Fruit fly (Drosophila melanogaster) whole organism, embryonic: Measurements from ENCODE around the gene Hmr.

Experiments used
- ATbp ChIP-seq: fragments of 200-800 bp; sonication (Bioruptor generic); optimal IDR thresholded peaks from 2 replicates; lab custom pipeline; 2017; ENCODE audit warnings: missing biosample characterization, mild to moderate bottlenecking, missing genetic modification characterization, missing genetic modification reagents
- B-H1 ChIP-seq: fragments of 200-800 bp; sonication (Bioruptor generic); IDR thresholded peaks from 3 replicates; pipeline ENCODE4 v1.3.6; 2022; ENCODE audit warnings: missing biosample characterization, missing genetic modification characterization
- BEAF-32 ChIP-seq: fragments of 200-800 bp; sonication (Bioruptor generic); optimal IDR thresholded peaks from 3 replicates; lab custom pipeline; 2017; ENCODE audit warnings: missing biosample characterization, missing genetic modification characterization, mild to moderate bottlenecking, moderate library complexity, missing genetic modification reagents
- CG10274 ChIP-seq: fragments of 200-800 bp; sonication (Bioruptor generic); optimal IDR thresholded peaks from 3 replicates; lab custom pipeline; 2017; ENCODE audit warnings: missing biosample characterization, mild to moderate bottlenecking, missing genetic modification characterization
- CG14710 ChIP-seq: fragments of 200-800 bp; sonication (Bioruptor generic); optimal IDR thresholded peaks from 3 replicates; lab custom pipeline; 2019; ENCODE audit warnings: missing biosample characterization, mild to moderate bottlenecking, missing genetic modification characterization, moderate library complexity
- CG14965 ChIP-seq: fragments of 200-800 bp; sonication (Bioruptor generic); optimal IDR thresholded peaks from 2 replicates; lab custom pipeline; 2016; ENCODE audit warnings: missing biosample characterization, missing genetic modification characterization, borderline replicate concordance
- CG15011 ChIP-seq: fragments of 200-800 bp; sonication (Bioruptor generic); optimal IDR thresholded peaks from 3 replicates; lab custom pipeline; 2018; ENCODE audit warnings: missing biosample characterization, mild to moderate bottlenecking, missing genetic modification characterization
- CG15601 ChIP-seq: fragments of 200-800 bp; sonication (Bioruptor generic); optimal IDR thresholded peaks from 3 replicates; lab custom pipeline; 2019; ENCODE audit warnings: missing biosample characterization, mild to moderate bottlenecking, missing genetic modification characterization, moderate library complexity
- CG16815 ChIP-seq: fragments of 200-800 bp; sonication (Bioruptor generic); optimal IDR thresholded peaks from 3 replicates; lab custom pipeline; 2017; ENCODE audit warnings: missing biosample characterization, mild to moderate bottlenecking, missing genetic modification characterization
- CG17328 ChIP-seq: fragments of 200-800 bp; sonication (Bioruptor generic); IDR thresholded peaks from 2 replicates; pipeline ENCODE4 v1.3.6; 2022; ENCODE audit warnings: missing biosample characterization, missing genetic modification characterization
- CG17829 ChIP-seq: fragments of 200-800 bp; optimal IDR thresholded peaks from 2 replicates; lab custom pipeline; 2019; ENCODE audit warnings: missing biosample characterization, mild to moderate bottlenecking, missing genetic modification characterization, moderate library complexity
- CG2116 ChIP-seq: fragments of 200-800 bp; sonication (Bioruptor generic); optimal IDR thresholded peaks from 3 replicates; lab custom pipeline; 2018; ENCODE audit warnings: missing biosample characterization, mild to moderate bottlenecking, missing genetic modification characterization
- CG2875 ChIP-seq: fragments of 200-800 bp; sonication (Bioruptor generic); optimal IDR thresholded peaks from 2 replicates; lab custom pipeline; 2017; ENCODE audit warnings: missing biosample characterization, mild to moderate bottlenecking, missing genetic modification characterization, missing genetic modification reagents
- CG30020 ChIP-seq: fragments of 200-800 bp; optimal IDR thresholded peaks from 2 replicates; lab custom pipeline; 2019; ENCODE audit warnings: missing biosample characterization, mild to moderate bottlenecking, missing genetic modification characterization, moderate library complexity
- CG30431 ChIP-seq: fragments of 200-800 bp; sonication (Bioruptor generic); optimal IDR thresholded peaks from 2 replicates; lab custom pipeline; 2017; ENCODE audit warnings: missing biosample characterization, missing genetic modification characterization
- CG31388 ChIP-seq: fragments of 200-800 bp; sonication (Bioruptor generic); optimal IDR thresholded peaks from 2 replicates; lab custom pipeline; 2016; ENCODE audit warnings: missing biosample characterization, missing genetic modification characterization
- CG3281 ChIP-seq: fragments of 200-800 bp; sonication (Bioruptor generic); optimal IDR thresholded peaks from 3 replicates; lab custom pipeline; 2017; ENCODE audit warnings: missing biosample characterization, mild to moderate bottlenecking, missing genetic modification characterization
- CG6765 ChIP-seq: fragments of 200-800 bp; sonication (Bioruptor generic); optimal IDR thresholded peaks from 3 replicates; lab custom pipeline; 2017; ENCODE audit warnings: missing biosample characterization, mild to moderate bottlenecking, missing genetic modification characterization
- CG7928 ChIP-seq: fragments of 200-800 bp; sonication (Bioruptor generic); optimal IDR thresholded peaks from 2 replicates; lab custom pipeline; 2017; ENCODE audit warnings: missing biosample characterization, mild to moderate bottlenecking, missing genetic modification characterization
- CG9609 ChIP-seq: fragments of 200-800 bp; sonication (Bioruptor generic); optimal IDR thresholded peaks from 3 replicates; lab custom pipeline; 2016; ENCODE audit warnings: missing biosample characterization, missing genetic modification characterization
- CG9817 ChIP-seq: fragments of 200-800 bp; sonication (Bioruptor generic); optimal IDR thresholded peaks from 2 replicates; lab custom pipeline; 2018; ENCODE audit warnings: missing biosample characterization, mild to moderate bottlenecking, missing genetic modification characterization, moderate library complexity
- CG9932 ChIP-seq: fragments of 200-800 bp; sonication (Bioruptor generic); IDR thresholded peaks from 2 replicates; pipeline ENCODE4 v1.3.6; 2022; ENCODE audit warnings: missing biosample characterization, missing genetic modification characterization
- CTCF ChIP-seq: fragments of 200-800 bp; sonication (Bioruptor generic); optimal IDR thresholded peaks from 2 replicates; lab custom pipeline; 2017; ENCODE audit warnings: missing biosample characterization, mild to moderate bottlenecking, missing genetic modification characterization, moderate library complexity
- Dref ChIP-seq: fragments of 200-800 bp; sonication (Bioruptor generic); IDR thresholded peaks from 2 replicates; pipeline ENCODE4 v1.3.6; 2022; ENCODE audit warnings: missing biosample characterization, missing genetic modification characterization
- Drgx ChIP-seq: fragments of 200-800 bp; sonication (Bioruptor generic); IDR thresholded peaks from 2 replicates; pipeline ENCODE4 v1.3.6; 2022; ENCODE audit warnings: missing biosample characterization, missing genetic modification characterization
- HLH4C ChIP-seq: fragments of 200-800 bp; sonication (Bioruptor generic); IDR thresholded peaks from 3 replicates; pipeline ENCODE4 v1.3.6; 2022; ENCODE audit warnings: missing biosample characterization, missing genetic modification characterization; ENCODE audit not compliant: partially characterized antibody
- Hey ChIP-seq: fragments of 200-800 bp; sonication (Bioruptor generic); optimal IDR thresholded peaks from 3 replicates; lab custom pipeline; 2018; ENCODE audit warnings: missing biosample characterization, mild to moderate bottlenecking, missing genetic modification characterization
- MBD-R2 ChIP-seq: fragments of 200-800 bp; sonication (Bioruptor generic); IDR thresholded peaks from 2 replicates; pipeline ENCODE4 v1.3.6; 2022; ENCODE audit warnings: missing biosample characterization, missing genetic modification characterization
- Max ChIP-seq: fragments of 200-800 bp; sonication (Bioruptor generic); optimal IDR thresholded peaks from 2 replicates; lab custom pipeline; 2016; ENCODE audit warnings: missing biosample characterization, mild to moderate bottlenecking, missing genetic modification characterization
- Mrtf ChIP-seq: fragments of 200-800 bp; sonication (Bioruptor generic); IDR thresholded peaks from 3 replicates; pipeline ENCODE4 v1.3.6; 2022; ENCODE audit warnings: missing biosample characterization, missing genetic modification characterization
- Nf-YB ChIP-seq: fragments of 200-800 bp; sonication (Bioruptor generic); optimal IDR thresholded peaks from 3 replicates; lab custom pipeline; 2019; ENCODE audit warnings: missing biosample characterization, mild to moderate bottlenecking, missing genetic modification characterization, moderate library complexity
- Sry-δ ChIP-seq: fragments of 200-800 bp; sonication (Bioruptor generic); optimal IDR thresholded peaks from 2 replicates; lab custom pipeline; 2016; ENCODE audit warnings: missing biosample characterization, missing genetic modification characterization
- abd-A ChIP-seq: fragments of 200-800 bp; sonication (Bioruptor generic); optimal IDR thresholded peaks from 3 replicates; lab custom pipeline; 2019; ENCODE audit warnings: missing biosample characterization, mild to moderate bottlenecking, missing genetic modification characterization, moderate library complexity
- ac ChIP-seq: fragments of 200-800 bp; sonication (Bioruptor generic); optimal IDR thresholded peaks from 3 replicates; lab custom pipeline; 2017; ENCODE audit warnings: missing biosample characterization, mild to moderate bottlenecking, missing genetic modification characterization
- aop ChIP-seq: fragments of 200-800 bp; sonication (Bioruptor generic); IDR thresholded peaks from 2 replicates; pipeline ENCODE4 v1.3.6; 2022; ENCODE audit warnings: missing biosample characterization, missing genetic modification characterization
- caup ChIP-seq: fragments of 200-800 bp; sonication (Bioruptor generic); optimal IDR thresholded peaks from 3 replicates; lab custom pipeline; 2017; ENCODE audit warnings: missing biosample characterization, mild to moderate bottlenecking, missing genetic modification characterization, moderate library complexity; ENCODE audit not compliant: severe bottlenecking
- chn ChIP-seq: fragments of 200-800 bp; sonication (Bioruptor generic); optimal IDR thresholded peaks from 2 replicates; lab custom pipeline; 2016; ENCODE audit warnings: missing biosample characterization, missing genetic modification characterization
- crol ChIP-seq: fragments of 200-800 bp; sonication (Bioruptor generic); IDR thresholded peaks from 2 replicates; pipeline ENCODE4 v1.3.6; 2022; ENCODE audit warnings: missing biosample characterization, missing genetic modification characterization
- eyg ChIP-seq: fragments of 200-800 bp; sonication (Bioruptor generic); optimal IDR thresholded peaks from 3 replicates; lab custom pipeline; 2016; ENCODE audit warnings: missing biosample characterization, missing genetic modification characterization
- gfzf ChIP-seq: fragments of 200-800 bp; sonication (Bioruptor generic); optimal IDR thresholded peaks from 2 replicates; lab custom pipeline; 2016; ENCODE audit warnings: missing biosample characterization, mild to moderate bottlenecking, missing genetic modification characterization, moderate library complexity
- kah ChIP-seq: fragments of 200-800 bp; sonication (Bioruptor generic); optimal IDR thresholded peaks from 2 replicates; lab custom pipeline; 2018; ENCODE audit warnings: missing biosample characterization, mild to moderate bottlenecking, missing genetic modification characterization
- lola ChIP-seq, 3 experiments: fragments of >200 bp in 2 of 3; fragments of 200-800 bp in 1 of 3; sonication (Bioruptor generic) in 1 of 3; optimal IDR thresholded peaks; 2 replicates each; lab custom pipeline; 2017 to 2019; ENCODE audit warnings: missing biosample characterization in 3 of 3, missing genetic modification characterization in 3 of 3, mild to moderate bottlenecking in 1 of 3, moderate library complexity in 1 of 3
- odd ChIP-seq: fragments of 200-800 bp; sonication (Bioruptor generic); optimal IDR thresholded peaks from 2 replicates; lab custom pipeline; 2017; ENCODE audit warnings: missing biosample characterization, mild to moderate bottlenecking, missing genetic modification characterization
- org-1 ChIP-seq: fragments of 200-800 bp; sonication (Bioruptor generic); optimal IDR thresholded peaks from 2 replicates; lab custom pipeline; 2017; ENCODE audit warnings: missing biosample characterization, missing genetic modification characterization
- ro ChIP-seq: fragments of 200-800 bp; sonication (Bioruptor generic); IDR thresholded peaks from 2 replicates; pipeline ENCODE4 v1.3.6; 2022; ENCODE audit warnings: missing biosample characterization, missing genetic modification characterization
- salm ChIP-seq: fragments of 200-800 bp; sonication (Bioruptor generic); optimal IDR thresholded peaks from 2 replicates; lab custom pipeline; 2018; ENCODE audit warnings: missing biosample characterization, mild to moderate bottlenecking, missing genetic modification characterization
- sug ChIP-seq: fragments of 200-800 bp; optimal IDR thresholded peaks from 2 replicates; lab custom pipeline; 2019; ENCODE audit warnings: missing biosample characterization, mild to moderate bottlenecking, missing genetic modification characterization, moderate library complexity
- ttk ChIP-seq: fragments of 200-800 bp; sonication (Bioruptor generic); IDR thresholded peaks from 2 replicates; pipeline ENCODE4 v2.1.2; 2022; ENCODE audit warnings: missing biosample characterization, missing genetic modification characterization
- tup ChIP-seq: fragments of 200-800 bp; sonication (Bioruptor generic); optimal IDR thresholded peaks from 2 replicates; lab custom pipeline; 2016; ENCODE audit warnings: missing biosample characterization, mild to moderate bottlenecking, missing genetic modification characterization, moderate library complexity
- tx ChIP-seq: fragments of 200-800 bp; sonication (Bioruptor generic); optimal IDR thresholded peaks from 2 replicates; lab custom pipeline; 2016; ENCODE audit warnings: missing biosample characterization, missing genetic modification characterization
- unpg ChIP-seq: fragments of 200-800 bp; sonication (Bioruptor generic); optimal IDR thresholded peaks from 3 replicates; lab custom pipeline; 2018; ENCODE audit warnings: missing biosample characterization, mild to moderate bottlenecking, missing genetic modification characterization, moderate library complexity
- vvl ChIP-seq: fragments of 200-800 bp; sonication (Bioruptor generic); IDR thresholded peaks from 2 replicates; pipeline ENCODE4 v1.3.6; 2022; ENCODE audit warnings: missing biosample characterization, missing genetic modification characterization

Gene Hmr

dm6 chrX:10595813-10596212 lies at the start of gene Hmr, which contains the start of gene CG2124 (continued):
- TF ChIP-seq CG17328 (no peak), crol (GFP tag; lab: Robert Waterston, UW) (no peak), eyg (no peak), CG17829 (tag; lab: Kevin White, UChicago) (no peak), Mrtf (no peak), abd-A (no peak), chn (GFP tag; lab: Kevin White, UChicago) (no peak), CG30020 (tag; lab: Kevin White, UChicago) (no peak), HLH4C (GFP tag; lab: Robert Waterston, UW) (peak; percentile 88), CG2875 (GFP tag; lab: Kevin White, UChicago) (no peak), CG14965 (no peak), caup (GFP tag; lab: Kevin White, UChicago) (no peak), org-1 (GFP tag; lab: Kevin White, UChicago) (no peak), Drgx (GFP tag; lab: Robert Waterston, UW) (no peak), salm (tag; lab: Kevin White, UChicago) (no peak), CG31388 (GFP tag; lab: Kevin White, UChicago) (no peak), Nf-YB (no peak), CG9609 (no peak), Dref (GFP tag; lab: Robert Waterston, UW) (peak; percentile 64), gfzf (peak; percentile 36), Sry-δ (GFP tag; lab: Kevin White, UChicago) (peak; percentile 73), CG3281 (GFP tag; lab: Kevin White, UChicago) (no peak), CG16815 (GFP tag; lab: Kevin White, UChicago) (no peak), lola (GFP tag; optimal IDR thresholded peaks at IDR 0.05; lab: Kevin White, UChicago) (no peak), ttk (no peak), aop (no peak), B-H1 (GFP tag; lab: Robert Waterston, UW) (no peak), CG15601 (tag; lab: Kevin White, UChicago) (peak; percentile 67), ro (GFP tag; lab: Robert Waterston, UW) (no peak), CG2116 (GFP tag; lab: Kevin White, UChicago) (peak; percentile 79), CG14710 (tag; lab: Kevin White, UChicago) (peak; percentile 37), kah (GFP tag; lab: Kevin White, UChicago) (no peak), CG7928 (GFP tag; lab: Kevin White, UChicago) (no peak), unpg (GFP tag; lab: Kevin White, UChicago) (no peak), Max (GFP tag; lab: Kevin White, UChicago) (no peak), tup (GFP tag; lab: Kevin White, UChicago) (no peak), CG9817 (no peak), ATbp (GFP tag; lab: Kevin White, UChicago) (no peak), ac (GFP tag; lab: Kevin White, UChicago) (no peak), Hey (tag; lab: Kevin White, UChicago) (no peak), CG15011 (no peak), CG30431 (GFP tag; lab: Kevin White, UChicago) (no peak), CG10274 (no peak), BEAF-32 (GFP tag; lab: Kevin White, UChicago) (peak; percentile 67), sug (tag; lab: Kevin White, UChicago) (no peak), MBD-R2 (GFP tag; lab: Robert Waterston, UW) (peak; percentile 36; the same call in 1 of the 2 replicates), CG6765 (GFP tag; lab: Kevin White, UChicago) (no peak), odd (GFP tag; lab: Kevin White, UChicago) (no peak), vvl (GFP tag; lab: Robert Waterston, UW) (no peak), tx (GFP tag; lab: Kevin White, UChicago) (no peak), CG9932 (no peak), CTCF (GFP tag; lab: Kevin White, UChicago) (peak; percentile 38)
